Worm (Caenorhabditis elegans) whole organism, young adult: ENCODE data around the gene nspc-10.

Experiments used
- ceh-58 ChIP-seq: fragments of 200-800 bp; sonication (Bioruptor generic); IDR thresholded peaks from 2 replicates; pipeline ENCODE4 v1.3.6; 2022; ENCODE audit warnings: missing genetic modification characterization, missing compliant biosample characterization
- ceh-79 ChIP-seq: sonication (generic microtip); optimal IDR thresholded peaks from 2 replicates; lab custom pipeline; 2017; ENCODE audit warnings: mild to moderate bottlenecking, missing genetic modification characterization, missing compliant biosample characterization
- lin-35 ChIP-seq, 3 experiments: fragments of 150-350 bp in 2 of 3; sonication (generic microtip) in 1 of 3; optimal IDR thresholded peaks; 2 replicates each; lab custom pipeline; 2014 to 2018; ENCODE audit warnings: missing biosample characterization in 3 of 3, missing genetic modification characterization in 3 of 3, missing genetic modification reagents in 3 of 3
- mes-4 ChIP-seq: sonication (generic microtip); optimal IDR thresholded peaks from 2 replicates; lab custom pipeline; 2016; ENCODE audit warnings: missing genotype, missing genetic modification characterization, missing compliant biosample characterization

ce11 chrX:12364804-12365203, 21.4 kb downstream of the nspc-10 start, which contains the start of gene F19H6.5:
- no peak for TF ChIP-seq ceh-58
- TF ChIP-seq mes-4 (tag; lab: Kevin White, UChicago) = no peak
- TF ChIP-seq ceh-79 (tag; lab: Kevin White, UChicago) = no peak
- TF ChIP-seq lin-35 (GFP tag; optimal IDR thresholded peaks at IDR 0.05; lab: Kevin White, UChicago) = no peak
